Worm (Caenorhabditis elegans) whole organism, early embryonic: ENCODE measurements around the gene C07C7.3.

ENCODE experiments used
- B0310.2 ChIP-seq: sonication (generic microtip); optimal IDR thresholded peaks from 2 replicates; lab custom pipeline; 2016; ENCODE audit warnings: mild to moderate bottlenecking, missing genetic modification characterization, missing compliant biosample characterization
- F13C5.2 ChIP-seq: sonication (generic microtip); optimal IDR thresholded peaks from 2 replicates; lab custom pipeline; 2017; ENCODE audit warnings: mild to moderate bottlenecking, missing genetic modification characterization, inconsistent platforms, missing compliant biosample characterization
- ama-1 ChIP-seq: fragments of 150-350 bp; optimal IDR thresholded peaks from 2 replicates; lab custom pipeline; 2014
- ceh-36 ChIP-seq: sonication (generic microtip); optimal IDR thresholded peaks from 2 replicates; lab custom pipeline; 2016; ENCODE audit warnings: missing genetic modification characterization, inconsistent platforms, missing compliant biosample characterization
- ets-7 ChIP-seq: sonication (generic microtip); optimal IDR thresholded peaks from 2 replicates; lab custom pipeline; 2016; ENCODE audit warnings: missing genotype, missing genetic modification characterization, missing compliant biosample characterization
- flt-1 ChIP-seq: fragments of 200-800 bp; sonication (Bioruptor generic); IDR thresholded peaks from 2 replicates; pipeline ENCODE4 v1.3.6; 2022; ENCODE audit warnings: missing genetic modification characterization, missing compliant biosample characterization
- hmbx-1 ChIP-seq: sonication (generic microtip); optimal IDR thresholded peaks from 2 replicates; lab custom pipeline; 2016; ENCODE audit warnings: mild to moderate bottlenecking, missing genetic modification characterization, missing compliant biosample characterization
- hmg-4 ChIP-seq: fragments of 200-800 bp; sonication (Bioruptor generic); optimal IDR thresholded peaks from 2 replicates; lab custom pipeline; 2018; ENCODE audit warnings: mild to moderate bottlenecking, missing genetic modification characterization, missing compliant biosample characterization
- hnd-1 ChIP-seq: sonication (generic microtip); optimal IDR thresholded peaks from 2 replicates; lab custom pipeline; 2016; ENCODE audit warnings: missing genetic modification characterization, missing compliant biosample characterization
- pes-1 ChIP-seq: fragments of 200-800 bp; sonication (Bioruptor generic); IDR thresholded peaks from 2 replicates; pipeline ENCODE4 v1.3.6; 2022; ENCODE audit warnings: missing genetic modification reagents, missing genetic modification characterization, missing compliant biosample characterization
- scrt-1 ChIP-seq: fragments of 200-800 bp; sonication (Bioruptor generic); IDR thresholded peaks from 2 replicates; pipeline ENCODE4 v1.3.6; 2022; ENCODE audit warnings: missing genetic modification characterization, missing compliant biosample characterization
- sea-1 ChIP-seq: fragments of 200-800 bp; sonication (Bioruptor generic); conservative IDR thresholded peaks from 2 replicates; pipeline ENCODE4 v1.3.6; 2022; ENCODE audit warnings: missing genetic modification characterization, missing compliant biosample characterization
- tbx-37 ChIP-seq: fragments of 200-800 bp; sonication (Bioruptor generic); conservative IDR thresholded peaks from 2 replicates; pipeline ENCODE4 v1.3.6; 2022; ENCODE audit warnings: missing genetic modification reagents, missing genetic modification characterization, missing compliant biosample characterization
- tra-4 ChIP-seq: sonication (generic microtip); optimal IDR thresholded peaks from 2 replicates; lab custom pipeline; 2017; ENCODE audit warnings: missing genetic modification characterization, missing compliant biosample characterization

DNA sequence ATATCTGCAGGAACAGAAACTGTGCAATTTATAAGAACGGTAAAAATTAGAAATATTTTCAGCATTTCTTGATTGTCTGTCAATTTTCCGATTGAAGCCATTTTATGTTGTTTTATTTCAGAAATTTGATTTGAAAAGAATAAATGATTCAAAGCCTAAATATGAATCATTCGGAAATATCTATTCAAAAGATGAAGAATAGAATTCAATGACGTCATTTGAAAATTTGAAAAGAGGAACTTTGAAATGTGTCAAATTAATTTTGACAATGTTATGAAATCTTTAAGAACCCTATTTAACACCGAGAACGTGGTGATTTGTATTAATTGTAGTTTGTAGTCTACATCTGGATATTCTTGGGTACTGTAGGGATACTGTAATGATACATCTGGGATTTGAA lies 26.7 kb downstream of the C07C7.3 start, which contains the start of gene C46C2.5:
- TF ChIP-seq ama-1 (lab: Kevin White, UChicago) (no peak), pes-1 (no peak), ceh-36 (tag; lab: Kevin White, UChicago) (no peak), ets-7 (no peak), sea-1 (no peak), tbx-37 (GFP tag; lab: Robert Waterston, UW) (no peak), tra-4 (tag; lab: Kevin White, UChicago) (no peak), flt-1 (GFP tag; lab: Robert Waterston, UW) (no peak), hmbx-1 (tag; lab: Kevin White, UChicago) (no peak), B0310.2 (tag; lab: Kevin White, UChicago) (no peak), scrt-1 (GFP tag; lab: Robert Waterston, UW) (no peak), hmg-4 (no peak), hnd-1 (no peak), F13C5.2 (tag; lab: Kevin White, UChicago) (no peak)
